Worm (Caenorhabditis elegans) whole organism, early embryonic: Measurements from ENCODE around the gene clc-1.

Experiments
- aly-1 ChIP-seq: sonication (generic microtip); optimal IDR thresholded peaks from 2 replicates; lab custom pipeline; 2016; ENCODE audit warnings: missing genetic modification characterization, missing compliant biosample characterization
- ama-1 ChIP-seq: fragments of 150-350 bp; optimal IDR thresholded peaks from 2 replicates; lab custom pipeline; 2014
- ceh-13 ChIP-seq: fragments of 200-800 bp; sonication (Bioruptor generic); optimal IDR thresholded peaks from 2 replicates; lab custom pipeline; 2018; ENCODE audit warnings: mild to moderate bottlenecking, missing genetic modification characterization, missing compliant biosample characterization
- flt-1 ChIP-seq: fragments of 200-800 bp; sonication (Bioruptor generic); IDR thresholded peaks from 2 replicates; pipeline ENCODE4 v1.3.6; 2022; ENCODE audit warnings: missing genetic modification characterization, missing compliant biosample characterization
- hmbx-1 ChIP-seq: sonication (generic microtip); optimal IDR thresholded peaks from 2 replicates; lab custom pipeline; 2016; ENCODE audit warnings: mild to moderate bottlenecking, missing genetic modification characterization, missing compliant biosample characterization
- hmg-4 ChIP-seq: fragments of 200-800 bp; sonication (Bioruptor generic); optimal IDR thresholded peaks from 2 replicates; lab custom pipeline; 2018; ENCODE audit warnings: mild to moderate bottlenecking, missing genetic modification characterization, missing compliant biosample characterization
- scrt-1 ChIP-seq: fragments of 200-800 bp; sonication (Bioruptor generic); IDR thresholded peaks from 2 replicates; pipeline ENCODE4 v1.3.6; 2022; ENCODE audit warnings: missing genetic modification characterization, missing compliant biosample characterization
- tbx-11 ChIP-seq: fragments of 200-800 bp; sonication (Bioruptor generic); IDR thresholded peaks from 2 replicates; pipeline ENCODE4 v1.3.6; 2022; ENCODE audit warnings: missing genetic modification characterization, missing compliant biosample characterization
- tra-4 ChIP-seq: sonication (generic microtip); optimal IDR thresholded peaks from 2 replicates; lab custom pipeline; 2017; ENCODE audit warnings: missing genetic modification characterization, missing compliant biosample characterization

- TF ChIP-seq ama-1 (lab: Kevin White, UChicago) (no peak), ceh-13 (GFP tag; lab: Kevin White, UChicago) (no peak), flt-1 (GFP tag; lab: Robert Waterston, UW) (no peak), tbx-11 (GFP tag; lab: Robert Waterston, UW) (no peak), tra-4 (tag; lab: Kevin White, UChicago) (no peak), aly-1 (tag; lab: Kevin White, UChicago) (no peak), scrt-1 (no peak), hmbx-1 (no peak), hmg-4 (GFP tag; lab: Kevin White, UChicago) (no peak)
Observed at ce11 chrX:11031869-11032268, 15.4 kb upstream of the clc-1 start.
